Worm (Caenorhabditis elegans) whole organism, mixed stage, embryonic: ENCODE measurements around the gene F31F6.2.

Experiments used
- M03D4.4 ChIP-seq: sonication (generic microtip); optimal IDR thresholded peaks from 2 replicates; lab custom pipeline; 2017; ENCODE audit warnings: mild to moderate bottlenecking, missing genetic modification characterization, missing compliant biosample characterization
- bed-3 ChIP-seq: fragments of 200-800 bp; sonication (Bioruptor generic); optimal IDR thresholded peaks from 3 replicates; lab custom pipeline; 2018; ENCODE audit warnings: mild to moderate bottlenecking, missing genetic modification characterization, moderate library complexity, missing compliant biosample characterization
- blmp-1 ChIP-seq: fragments of 150-350 bp; optimal IDR thresholded peaks from 2 replicates; lab custom pipeline; 2014; ENCODE audit warnings: missing biosample characterization, missing genetic modification characterization
- ceh-39 ChIP-seq: fragments of 150-350 bp; optimal IDR thresholded peaks from 2 replicates; lab custom pipeline; 2014; ENCODE audit warnings: missing biosample characterization, missing genetic modification characterization
- ceh-43 ChIP-seq: fragments of 200-800 bp; sonication (Bioruptor generic); optimal IDR thresholded peaks from 2 replicates; lab custom pipeline; 2018; ENCODE audit warnings: mild to moderate bottlenecking, missing genetic modification characterization, moderate library complexity, missing compliant biosample characterization
- ceh-83 ChIP-seq: fragments of 200-800 bp; sonication (Bioruptor generic); optimal IDR thresholded peaks from 2 replicates; lab custom pipeline; 2018; ENCODE audit warnings: mild to moderate bottlenecking, missing genetic modification characterization, missing compliant biosample characterization
- ces-1 ChIP-seq: fragments of 150-350 bp; optimal IDR thresholded peaks from 2 replicates; lab custom pipeline; 2014; ENCODE audit warnings: missing biosample characterization, missing genetic modification reagents, missing genetic modification characterization
- drap-1 ChIP-seq: fragments of 200-800 bp; sonication (Bioruptor generic); optimal IDR thresholded peaks from 3 replicates; lab custom pipeline; 2018; ENCODE audit warnings: mild to moderate bottlenecking, missing genetic modification characterization, missing compliant biosample characterization
- elt-3 ChIP-seq: fragments of 150-350 bp; optimal IDR thresholded peaks from 2 replicates; lab custom pipeline; 2014; ENCODE audit warnings: missing biosample characterization, missing genetic modification characterization
- ham-2 ChIP-seq: fragments of 200-800 bp; sonication (Bioruptor generic); optimal IDR thresholded peaks from 2 replicates; lab custom pipeline; 2018; ENCODE audit warnings: mild to moderate bottlenecking, missing genetic modification characterization, missing compliant biosample characterization
- hlh-1 ChIP-seq: fragments of 150-350 bp; optimal IDR thresholded peaks from 2 replicates; lab custom pipeline; 2014; ENCODE audit warnings: missing biosample characterization, missing genetic modification reagents, missing genetic modification characterization
- lin-32 ChIP-seq: fragments of 200-800 bp; sonication (Bioruptor generic); optimal IDR thresholded peaks from 2 replicates; lab custom pipeline; 2018; ENCODE audit warnings: mild to moderate bottlenecking, missing genetic modification characterization, missing compliant biosample characterization
- lsy-2 ChIP-seq: fragments of 150-350 bp; optimal IDR thresholded peaks from 2 replicates; lab custom pipeline; 2014; ENCODE audit warnings: missing biosample characterization, missing genetic modification characterization
- mab-5 ChIP-seq: fragments of 150-350 bp; optimal IDR thresholded peaks from 2 replicates; lab custom pipeline; 2014; ENCODE audit warnings: missing biosample characterization, missing genetic modification characterization
- nhr-12 ChIP-seq: fragments of 150-350 bp; optimal IDR thresholded peaks from 2 replicates; lab custom pipeline; 2014; ENCODE audit warnings: missing biosample characterization, missing genetic modification characterization
- nhr-2 ChIP-seq: fragments of 150-350 bp; optimal IDR thresholded peaks from 2 replicates; lab custom pipeline; 2014; ENCODE audit warnings: missing biosample characterization, missing genetic modification characterization
- nhr-237 ChIP-seq: fragments of 150-350 bp; optimal IDR thresholded peaks from 2 replicates; lab custom pipeline; 2014; ENCODE audit warnings: missing biosample characterization, missing genetic modification characterization
- nhr-28 ChIP-seq: fragments of 150-350 bp; optimal IDR thresholded peaks from 2 replicates; lab custom pipeline; 2014; ENCODE audit warnings: missing biosample characterization, missing genetic modification characterization
- nhr-76 ChIP-seq: sonication (generic microtip); optimal IDR thresholded peaks from 2 replicates; lab custom pipeline; 2017; ENCODE audit warnings: missing biosample characterization, missing genetic modification characterization
- pha-4 ChIP-seq: fragments of 150-350 bp; optimal IDR thresholded peaks from 2 replicates; lab custom pipeline; 2018; ENCODE audit warnings: missing biosample characterization, missing genetic modification reagents, missing genetic modification characterization
- sem-2 ChIP-seq: fragments of 200-800 bp; sonication (Bioruptor generic); optimal IDR thresholded peaks from 2 replicates; lab custom pipeline; 2018; ENCODE audit warnings: mild to moderate bottlenecking, missing genetic modification characterization, missing compliant biosample characterization
- snpc-4 ChIP-seq: fragments of 150-350 bp; optimal IDR thresholded peaks from 2 replicates; lab custom pipeline; 2014; ENCODE audit warnings: missing biosample characterization, missing genetic modification characterization
- sptf-1 ChIP-seq: sonication (generic microtip); optimal IDR thresholded peaks from 2 replicates; lab custom pipeline; 2017; ENCODE audit warnings: mild to moderate bottlenecking, missing genetic modification characterization, moderate library complexity, missing compliant biosample characterization
- tbx-8 ChIP-seq: fragments of 200-800 bp; sonication (Bioruptor generic); optimal IDR thresholded peaks from 2 replicates; lab custom pipeline; 2018; ENCODE audit warnings: mild to moderate bottlenecking, missing genetic modification characterization, moderate library complexity, missing compliant biosample characterization
- unc-120 ChIP-seq: sonication (generic microtip); optimal IDR thresholded peaks from 2 replicates; lab custom pipeline; 2017; ENCODE audit warnings: missing genetic modification characterization, missing compliant biosample characterization; ENCODE audit not compliant: poor library complexity, severe bottlenecking
- unc-39 ChIP-seq: fragments of 150-350 bp; optimal IDR thresholded peaks from 2 replicates; lab custom pipeline; 2014; ENCODE audit warnings: missing biosample characterization, missing genetic modification characterization
- unc-62 ChIP-seq: fragments of 150-350 bp; optimal IDR thresholded peaks from 2 replicates; lab custom pipeline; 2014; ENCODE audit warnings: missing biosample characterization, missing genetic modification reagents, missing genetic modification characterization
- zip-8 ChIP-seq: fragments of 150-350 bp; optimal IDR thresholded peaks from 2 replicates; lab custom pipeline; 2014; ENCODE audit warnings: missing biosample characterization, missing genetic modification characterization
- ztf-11 ChIP-seq: fragments of 150-350 bp; optimal IDR thresholded peaks from 2 replicates; lab custom pipeline; 2014; ENCODE audit warnings: missing biosample characterization, missing genetic modification characterization

The F31F6.2 gene

DNA sequence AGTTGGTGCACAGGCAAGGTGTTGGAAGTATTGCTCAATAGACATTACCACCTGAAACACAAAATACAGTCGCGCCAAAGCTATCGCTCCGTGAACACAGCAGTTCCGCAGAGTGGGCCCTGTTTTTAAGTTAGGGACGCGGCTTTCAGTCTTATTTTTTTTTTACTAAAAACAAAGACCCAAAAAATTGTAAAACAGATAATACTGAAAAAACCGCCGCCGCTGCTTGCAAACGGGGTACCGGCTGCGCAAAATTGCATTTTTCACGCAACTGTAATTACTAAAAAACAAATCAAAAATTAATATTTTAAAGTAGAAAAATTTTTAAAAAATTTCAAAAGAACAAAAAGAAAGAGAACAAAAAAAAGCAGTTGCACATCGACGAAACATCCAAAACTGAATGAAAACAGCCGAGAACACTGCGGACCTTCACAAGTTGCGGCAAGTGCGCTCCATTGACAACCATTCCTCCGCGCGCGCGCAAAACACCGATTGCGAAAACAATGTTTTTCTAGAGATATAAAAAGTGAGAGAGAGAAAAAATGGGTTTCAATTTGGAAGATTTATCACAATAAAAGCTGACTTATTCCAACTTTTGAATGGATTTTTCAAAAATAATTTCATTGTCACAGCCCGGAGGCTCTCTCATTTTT lies 1.3 kb upstream of the F31F6.2 start, which contains the start of gene F31F6.3:
F31F6.3 (minus strand) TSS at position 51 of the 653 bp plus-strand sequence.
- TF ChIP-seq mab-5 (tag; lab: Kevin White, UChicago) (no peak), nhr-76 (tag; lab: Kevin White, UChicago) (no peak), nhr-237 (tag; lab: Kevin White, UChicago) (no peak), ztf-11 (tag; lab: Kevin White, UChicago) (no peak), elt-3 (tag; lab: Kevin White, UChicago) (no peak), snpc-4 (tag; lab: Kevin White, UChicago) (no peak), unc-62 (GFP tag; lab: Kevin White, UChicago) (no peak), nhr-2 (tag; lab: Kevin White, UChicago) (no peak), sem-2 (no peak), nhr-12 (tag; lab: Kevin White, UChicago) (no peak), ceh-83 (GFP tag; lab: Kevin White, UChicago) (no peak), M03D4.4 (tag; lab: Kevin White, UChicago) (no peak), drap-1 (GFP tag; lab: Kevin White, UChicago) (no peak), sptf-1 (no peak), hlh-1 (tag; lab: Kevin White, UChicago) (no peak), tbx-8 (GFP tag; lab: Kevin White, UChicago) (no peak), pha-4 (tag; lab: Kevin White, UChicago) (no peak), ham-2 (GFP tag; lab: Kevin White, UChicago) (no peak), ces-1 (GFP tag; lab: Kevin White, UChicago) (no peak), ceh-43 (GFP tag; lab: Kevin White, UChicago) (no peak)

DNA sequence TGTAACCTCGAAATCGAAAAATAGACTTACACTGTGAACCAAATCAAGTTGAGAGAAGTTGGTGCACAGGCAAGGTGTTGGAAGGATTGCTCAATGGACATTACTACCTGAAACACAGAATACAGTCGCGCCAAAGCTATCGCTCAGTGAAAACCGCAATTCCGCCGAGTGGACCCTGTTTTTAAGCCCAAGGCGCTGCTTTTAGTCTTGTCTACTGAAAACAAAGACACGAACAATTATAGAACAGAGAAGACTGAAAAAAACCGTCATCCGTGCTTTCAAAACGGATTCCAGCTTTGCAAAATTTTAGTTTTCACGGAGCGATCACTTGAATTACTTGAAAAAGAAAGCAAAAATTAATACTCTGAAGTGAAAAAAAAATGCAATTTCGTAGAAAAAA lies 3.5 kb downstream of the F31F6.2 start, which contains the start of gene F31F6.1:
F31F6.1 (minus strand) TSS at position 101 of the 400 bp plus-strand sequence.
- TF ChIP-seq nhr-2 (tag; lab: Kevin White, UChicago) (no peak), bed-3 (GFP tag; lab: Kevin White, UChicago) (no peak), tbx-8 (GFP tag; lab: Kevin White, UChicago) (no peak), ztf-11 (tag; lab: Kevin White, UChicago) (no peak), elt-3 (tag; lab: Kevin White, UChicago) (no peak), unc-39 (tag; lab: Kevin White, UChicago) (no peak), blmp-1 (no peak), unc-120 (tag; lab: Kevin White, UChicago) (no peak)

DNA sequence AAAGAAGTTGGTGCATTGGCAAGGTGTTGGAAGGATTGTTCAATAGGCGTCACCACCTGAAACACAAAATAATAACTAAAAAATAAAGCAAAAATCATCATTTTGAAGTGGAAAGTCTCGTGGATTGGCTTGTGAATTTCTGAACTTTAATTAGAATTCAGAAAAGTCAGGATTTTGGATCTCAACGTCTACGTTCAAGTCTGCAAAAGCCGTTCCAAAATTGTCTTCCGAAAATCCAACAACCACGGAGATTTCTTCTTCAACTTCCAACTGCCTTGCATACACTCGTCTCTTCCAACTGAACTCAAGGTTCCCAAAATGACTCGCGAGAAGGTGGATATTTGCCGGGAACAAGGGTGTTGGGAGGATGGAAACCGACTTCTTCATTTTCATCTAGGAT lies 5.9 kb downstream of the F31F6.2 start, which contains the start of gene C27C12.3:
C27C12.3 (minus strand) TSS at position 101 of the 400 bp plus-strand sequence.
- no peak for TF ChIP-seq zip-8 (tag; lab: Kevin White, UChicago)
- no peak for TF ChIP-seq ceh-39 (tag; lab: Kevin White, UChicago)
- no peak for TF ChIP-seq pha-4 (tag; lab: Kevin White, UChicago)
- no peak for TF ChIP-seq nhr-2 (tag; lab: Kevin White, UChicago)
- TF ChIP-seq snpc-4 (tag; lab: Kevin White, UChicago): no peak
- no peak for TF ChIP-seq hlh-1 (tag; lab: Kevin White, UChicago)
- no peak for TF ChIP-seq sem-2
- no peak for TF ChIP-seq bed-3 (GFP tag; lab: Kevin White, UChicago)
- no peak for TF ChIP-seq tbx-8 (GFP tag; lab: Kevin White, UChicago)
- no peak for TF ChIP-seq lin-32 (GFP tag; lab: Kevin White, UChicago)
- TF ChIP-seq nhr-28 (tag; lab: Kevin White, UChicago): no peak
- TF ChIP-seq nhr-12 (tag; lab: Kevin White, UChicago): no peak
- no peak for TF ChIP-seq elt-3 (tag; lab: Kevin White, UChicago)
- TF ChIP-seq ham-2 (GFP tag; lab: Kevin White, UChicago): no peak
- no peak for TF ChIP-seq unc-120 (tag; lab: Kevin White, UChicago)
- TF ChIP-seq drap-1 (GFP tag; lab: Kevin White, UChicago): no peak
- no peak for TF ChIP-seq lsy-2 (tag; lab: Kevin White, UChicago)
- no peak for TF ChIP-seq ceh-83 (GFP tag; lab: Kevin White, UChicago)
- no peak for TF ChIP-seq mab-5 (tag; lab: Kevin White, UChicago)
- TF ChIP-seq, all 35 proteins: peak for 0

DNA sequence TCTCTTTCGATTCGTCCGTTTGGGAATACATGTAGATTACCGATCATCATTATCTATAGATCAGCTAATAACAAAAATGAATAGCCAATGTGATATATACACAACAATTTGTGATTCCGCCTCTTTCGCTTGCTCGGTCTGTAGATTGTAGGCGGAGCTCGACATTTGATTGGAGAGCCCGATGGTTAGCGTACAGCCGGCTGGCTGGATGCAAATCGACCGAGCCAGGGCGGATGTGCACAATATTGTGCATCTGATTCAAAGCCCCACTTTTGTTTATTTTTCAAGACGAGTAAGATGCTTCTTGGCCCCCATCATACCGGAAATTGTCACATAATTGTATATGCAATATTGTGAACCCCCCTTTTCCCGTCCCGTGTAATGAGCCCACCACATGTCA lies 9.9 kb downstream of the F31F6.2 start, which contains the start of gene dmd-4:
dmd-4 (minus strand) TSS at position 101 of the 400 bp plus-strand sequence.
- TF ChIP-seq pha-4 (tag; lab: Kevin White, UChicago) (peak; percentile 23), lin-32 (GFP tag; lab: Kevin White, UChicago) (no peak)
- TF ChIP-seq, all 35 proteins: peak for 1
